Worm (Caenorhabditis elegans) whole organism, mixed stage, embryonic: ENCODE data around the gene clec-86.

Experiments
- M03D4.4 ChIP-seq: sonication (generic microtip); optimal IDR thresholded peaks from 2 replicates; lab custom pipeline; 2017; ENCODE audit warnings: mild to moderate bottlenecking, missing genetic modification characterization, missing compliant biosample characterization
- bed-3 ChIP-seq: fragments of 200-800 bp; sonication (Bioruptor generic); optimal IDR thresholded peaks from 3 replicates; lab custom pipeline; 2018; ENCODE audit warnings: mild to moderate bottlenecking, missing genetic modification characterization, moderate library complexity, missing compliant biosample characterization
- blmp-1 ChIP-seq: fragments of 150-350 bp; optimal IDR thresholded peaks from 2 replicates; lab custom pipeline; 2014; ENCODE audit warnings: missing biosample characterization, missing genetic modification characterization
- ceh-39 ChIP-seq: fragments of 150-350 bp; optimal IDR thresholded peaks from 2 replicates; lab custom pipeline; 2014; ENCODE audit warnings: missing biosample characterization, missing genetic modification characterization
- ceh-43 ChIP-seq: fragments of 200-800 bp; sonication (Bioruptor generic); optimal IDR thresholded peaks from 2 replicates; lab custom pipeline; 2018; ENCODE audit warnings: mild to moderate bottlenecking, missing genetic modification characterization, moderate library complexity, missing compliant biosample characterization
- ceh-83 ChIP-seq: fragments of 200-800 bp; sonication (Bioruptor generic); optimal IDR thresholded peaks from 2 replicates; lab custom pipeline; 2018; ENCODE audit warnings: mild to moderate bottlenecking, missing genetic modification characterization, missing compliant biosample characterization
- cnd-1 ChIP-seq: fragments of 200-800 bp; sonication (Bioruptor generic); optimal IDR thresholded peaks from 2 replicates; lab custom pipeline; 2018; ENCODE audit warnings: mild to moderate bottlenecking, missing genetic modification characterization, missing compliant biosample characterization
- elt-1 ChIP-seq: sonication (generic microtip); optimal IDR thresholded peaks from 2 replicates; lab custom pipeline; 2017; ENCODE audit warnings: missing genetic modification characterization, mild to moderate bottlenecking, missing compliant biosample characterization, antibody characterized with exemption, moderate library complexity, borderline replicate concordance; ENCODE audit not compliant: insufficient read depth
- elt-3 ChIP-seq: fragments of 150-350 bp; optimal IDR thresholded peaks from 2 replicates; lab custom pipeline; 2014; ENCODE audit warnings: missing biosample characterization, missing genetic modification characterization
- flh-1 ChIP-seq: fragments of 200-800 bp; sonication (Bioruptor generic); optimal IDR thresholded peaks from 2 replicates; lab custom pipeline; 2018; ENCODE audit warnings: mild to moderate bottlenecking, missing genetic modification characterization, moderate library complexity, missing compliant biosample characterization
- ham-2 ChIP-seq: fragments of 200-800 bp; sonication (Bioruptor generic); optimal IDR thresholded peaks from 2 replicates; lab custom pipeline; 2018; ENCODE audit warnings: mild to moderate bottlenecking, missing genetic modification characterization, missing compliant biosample characterization
- hlh-1 ChIP-seq: fragments of 150-350 bp; optimal IDR thresholded peaks from 2 replicates; lab custom pipeline; 2014; ENCODE audit warnings: missing biosample characterization, missing genetic modification reagents, missing genetic modification characterization
- lin-13 ChIP-seq: fragments of 150-350 bp; optimal IDR thresholded peaks from 2 replicates; lab custom pipeline; 2014; ENCODE audit warnings: missing biosample characterization, missing genetic modification characterization
- lsy-2 ChIP-seq: fragments of 150-350 bp; optimal IDR thresholded peaks from 2 replicates; lab custom pipeline; 2014; ENCODE audit warnings: missing biosample characterization, missing genetic modification characterization
- mab-5 ChIP-seq: fragments of 150-350 bp; optimal IDR thresholded peaks from 2 replicates; lab custom pipeline; 2014; ENCODE audit warnings: missing biosample characterization, missing genetic modification characterization
- mep-1 ChIP-seq: fragments of 150-350 bp; optimal IDR thresholded peaks from 2 replicates; lab custom pipeline; 2017; ENCODE audit warnings: missing biosample characterization, missing genetic modification reagents, missing genetic modification characterization, inconsistent platforms
- mls-2 ChIP-seq: sonication (generic microtip); optimal IDR thresholded peaks from 2 replicates; lab custom pipeline; 2016; ENCODE audit warnings: mild to moderate bottlenecking, missing genetic modification characterization, moderate library complexity, missing compliant biosample characterization
- nhr-12 ChIP-seq: fragments of 150-350 bp; optimal IDR thresholded peaks from 2 replicates; lab custom pipeline; 2014; ENCODE audit warnings: missing biosample characterization, missing genetic modification characterization
- nhr-2 ChIP-seq: fragments of 150-350 bp; optimal IDR thresholded peaks from 2 replicates; lab custom pipeline; 2014; ENCODE audit warnings: missing biosample characterization, missing genetic modification characterization
- nhr-237 ChIP-seq: fragments of 150-350 bp; optimal IDR thresholded peaks from 2 replicates; lab custom pipeline; 2014; ENCODE audit warnings: missing biosample characterization, missing genetic modification characterization
- nhr-28 ChIP-seq: fragments of 150-350 bp; optimal IDR thresholded peaks from 2 replicates; lab custom pipeline; 2014; ENCODE audit warnings: missing biosample characterization, missing genetic modification characterization
- pha-4 ChIP-seq: fragments of 150-350 bp; optimal IDR thresholded peaks from 2 replicates; lab custom pipeline; 2018; ENCODE audit warnings: missing biosample characterization, missing genetic modification reagents, missing genetic modification characterization
- sem-2 ChIP-seq: fragments of 200-800 bp; sonication (Bioruptor generic); optimal IDR thresholded peaks from 2 replicates; lab custom pipeline; 2018; ENCODE audit warnings: mild to moderate bottlenecking, missing genetic modification characterization, missing compliant biosample characterization
- snpc-4 ChIP-seq: fragments of 150-350 bp; optimal IDR thresholded peaks from 2 replicates; lab custom pipeline; 2014; ENCODE audit warnings: missing biosample characterization, missing genetic modification characterization
- tbx-8 ChIP-seq: fragments of 200-800 bp; sonication (Bioruptor generic); optimal IDR thresholded peaks from 2 replicates; lab custom pipeline; 2018; ENCODE audit warnings: mild to moderate bottlenecking, missing genetic modification characterization, moderate library complexity, missing compliant biosample characterization
- unc-120 ChIP-seq: sonication (generic microtip); optimal IDR thresholded peaks from 2 replicates; lab custom pipeline; 2017; ENCODE audit warnings: missing genetic modification characterization, missing compliant biosample characterization; ENCODE audit not compliant: poor library complexity, severe bottlenecking
- unc-39 ChIP-seq: fragments of 150-350 bp; optimal IDR thresholded peaks from 2 replicates; lab custom pipeline; 2014; ENCODE audit warnings: missing biosample characterization, missing genetic modification characterization
- unc-62 ChIP-seq: fragments of 150-350 bp; optimal IDR thresholded peaks from 2 replicates; lab custom pipeline; 2014; ENCODE audit warnings: missing biosample characterization, missing genetic modification reagents, missing genetic modification characterization
- zip-8 ChIP-seq: fragments of 150-350 bp; optimal IDR thresholded peaks from 2 replicates; lab custom pipeline; 2014; ENCODE audit warnings: missing biosample characterization, missing genetic modification characterization
- ztf-11 ChIP-seq: fragments of 150-350 bp; optimal IDR thresholded peaks from 2 replicates; lab custom pipeline; 2014; ENCODE audit warnings: missing biosample characterization, missing genetic modification characterization

The clec-86 gene

ce11 chrX:7106103-7106502 lies 33.6 kb upstream of the clec-86 start, which contains the start of gene C36B7.2:
C36B7.2 (plus strand) TSS chrX:7106403.
- TF ChIP-seq nhr-28 (tag; lab: Kevin White, UChicago) (no peak), elt-1 (tag; lab: Kevin White, UChicago) (no peak), ztf-11 (tag; lab: Kevin White, UChicago) (no peak), unc-62 (GFP tag; lab: Kevin White, UChicago) (no peak), ceh-83 (GFP tag; lab: Kevin White, UChicago) (no peak), mab-5 (tag; lab: Kevin White, UChicago) (no peak)

- TF ChIP-seq sem-2 (no peak), nhr-2 (tag; lab: Kevin White, UChicago) (no peak), nhr-28 (tag; lab: Kevin White, UChicago) (no peak), unc-120 (tag; lab: Kevin White, UChicago) (no peak), bed-3 (GFP tag; lab: Kevin White, UChicago) (no peak), nhr-12 (no peak), elt-3 (no peak), mep-1 (tag; lab: Kevin White, UChicago) (no peak), M03D4.4 (tag; lab: Kevin White, UChicago) (no peak), ham-2 (GFP tag; lab: Kevin White, UChicago) (no peak), mls-2 (tag; lab: Kevin White, UChicago) (no peak), ceh-39 (no peak), snpc-4 (tag; lab: Kevin White, UChicago) (no peak), elt-1 (tag; lab: Kevin White, UChicago) (no peak), cnd-1 (tag; lab: Kevin White, UChicago) (no peak), nhr-237 (no peak), lsy-2 (tag; lab: Kevin White, UChicago) (no peak), unc-39 (no peak)
Measured at ce11 chrX:7112589-7112988, 27.1 kb upstream of the clec-86 start, which contains the start of gene C36B7.1. C36B7.1 (plus strand) TSS chrX:7112889.

- TF ChIP-seq elt-1 (tag; lab: Kevin White, UChicago) (no peak), cnd-1 (tag; lab: Kevin White, UChicago) (no peak), nhr-237 (no peak), pha-4 (tag; lab: Kevin White, UChicago) (no peak)
Measured at ce11 chrX:7116896-7117295, 22.8 kb upstream of the clec-86 start, which contains the start of gene hen-1. hen-1 (minus strand) TSS chrX:7116996.

- TF ChIP-seq unc-120 (tag; lab: Kevin White, UChicago) (no peak), mep-1 (tag; lab: Kevin White, UChicago) (no peak), zip-8 (tag; lab: Kevin White, UChicago) (no peak), nhr-12 (no peak), cnd-1 (tag; lab: Kevin White, UChicago) (no peak), mab-5 (tag; lab: Kevin White, UChicago) (no peak), nhr-28 (tag; lab: Kevin White, UChicago) (no peak), flh-1 (GFP tag; lab: Kevin White, UChicago) (no peak), unc-62 (GFP tag; lab: Kevin White, UChicago) (no peak), nhr-2 (tag; lab: Kevin White, UChicago) (no peak), ceh-43 (GFP tag; lab: Kevin White, UChicago) (no peak), ceh-39 (no peak), sem-2 (no peak), nhr-237 (no peak), M03D4.4 (tag; lab: Kevin White, UChicago) (no peak), ham-2 (GFP tag; lab: Kevin White, UChicago) (no peak), hlh-1 (no peak)
Measured at ce11 chrX:7122655-7123054, 17.0 kb upstream of the clec-86 start.

ce11 chrX:7124044-7124443 lies 15.6 kb upstream of the clec-86 start:
- TF ChIP-seq elt-3 (no peak), mep-1 (tag; lab: Kevin White, UChicago) (no peak), blmp-1 (tag; lab: Kevin White, UChicago) (no peak), pha-4 (tag; lab: Kevin White, UChicago) (no peak), tbx-8 (GFP tag; lab: Kevin White, UChicago) (no peak), lin-13 (no peak), unc-62 (GFP tag; lab: Kevin White, UChicago) (no peak), sem-2 (no peak)
